Worm (Caenorhabditis elegans): ENCODE results near the gene him-8.

The him-8 gene

ce11 chrIV:10565282-10565681 is 3.6 kb downstream of the him-8 start:
- peak; percentile 67 for TF ChIP-seq ces-1 (GFP tag; optimal IDR thresholded peaks at IDR 0.05)
- no peak for TF ChIP-seq elt-1 (tag; optimal IDR thresholded peaks at IDR 0.05; ENCODE audit: borderline replicate concordance, insufficient read depth)

ce11 chrIV:10567822-10568221 is 6.1 kb downstream of the him-8 start:
- no peak for TF ChIP-seq drap-1 (GFP tag; optimal IDR thresholded peaks at IDR 0.05)
- no peak for TF ChIP-seq elt-3 (tag; optimal IDR thresholded peaks at IDR 0.05)
- TF ChIP-seq nhr-237 (tag; optimal IDR thresholded peaks at IDR 0.05) = no peak
- no peak for TF ChIP-seq ceh-39 (tag; optimal IDR thresholded peaks at IDR 0.05)
- no peak for TF ChIP-seq nhr-12 (tag; optimal IDR thresholded peaks at IDR 0.05)
- TF ChIP-seq ztf-11 (tag; optimal IDR thresholded peaks at IDR 0.05) = no peak
- no peak for TF ChIP-seq unc-120 (tag; optimal IDR thresholded peaks at IDR 0.05; ENCODE audit: poor library complexity, severe bottlenecking)
- no peak for TF ChIP-seq ceh-83 (GFP tag; optimal IDR thresholded peaks at IDR 0.05)
- no peak for TF ChIP-seq unc-39 (tag; optimal IDR thresholded peaks at IDR 0.05)
- no peak for TF ChIP-seq flh-1 (GFP tag; optimal IDR thresholded peaks at IDR 0.05)
- TF ChIP-seq lin-13 (tag; optimal IDR thresholded peaks at IDR 0.05) = no peak
- TF ChIP-seq nhr-76 (tag; optimal IDR thresholded peaks at IDR 0.05) = no peak
- no peak for TF ChIP-seq elt-1 (tag; optimal IDR thresholded peaks at IDR 0.05; ENCODE audit: borderline replicate concordance, insufficient read depth)
- TF ChIP-seq ceh-43 (GFP tag; optimal IDR thresholded peaks at IDR 0.05) = no peak
- no peak for TF ChIP-seq lin-32 (GFP tag; optimal IDR thresholded peaks at IDR 0.05)

- TF ChIP-seq nhr-76 (tag; optimal IDR thresholded peaks at IDR 0.05) = no peak
- TF ChIP-seq ztf-11 (tag; optimal IDR thresholded peaks at IDR 0.05) = no peak
- TF ChIP-seq ces-1 (GFP tag; optimal IDR thresholded peaks at IDR 0.05) = no peak
- TF ChIP-seq elt-3 (tag; optimal IDR thresholded peaks at IDR 0.05) = peak; percentile 41
- peak; percentile 37 for TF ChIP-seq zip-8 (tag; optimal IDR thresholded peaks at IDR 0.05)
- peak; percentile 4 for TF ChIP-seq blmp-1 (tag; optimal IDR thresholded peaks at IDR 0.05)
- TF ChIP-seq nhr-2 (tag; optimal IDR thresholded peaks at IDR 0.05) = no peak
- TF ChIP-seq ceh-43 (GFP tag; optimal IDR thresholded peaks at IDR 0.05) = no peak
Measured at ce11 chrIV:10570065-10570464, 8.4 kb downstream of the him-8 start.

ce11 chrIV:10571020-10571419 is 9.3 kb downstream of the him-8 start:
- TF ChIP-seq ces-1 (GFP tag; optimal IDR thresholded peaks at IDR 0.05) = peak; percentile 94
- TF ChIP-seq drap-1 (GFP tag; optimal IDR thresholded peaks at IDR 0.05) = no peak
- no peak for TF ChIP-seq zip-8 (tag; optimal IDR thresholded peaks at IDR 0.05)
- TF ChIP-seq mab-5 (tag; optimal IDR thresholded peaks at IDR 0.05) = no peak
- TF ChIP-seq ceh-43 (GFP tag; optimal IDR thresholded peaks at IDR 0.05) = no peak
- TF ChIP-seq unc-120 (tag; optimal IDR thresholded peaks at IDR 0.05; ENCODE audit: poor library complexity, severe bottlenecking) = no peak
- TF ChIP-seq tbx-8 (GFP tag; optimal IDR thresholded peaks at IDR 0.05) = no peak

- TF ChIP-seq bed-3 (GFP tag; optimal IDR thresholded peaks at IDR 0.05) (no peak), ces-1 (GFP tag; optimal IDR thresholded peaks at IDR 0.05) (peak; percentile 72), ceh-83 (GFP tag; optimal IDR thresholded peaks at IDR 0.05) (no peak), hlh-1 (tag; optimal IDR thresholded peaks at IDR 0.05) (no peak), zip-8 (tag; optimal IDR thresholded peaks at IDR 0.05) (no peak), tbx-8 (GFP tag; optimal IDR thresholded peaks at IDR 0.05) (no peak), mep-1 (tag; optimal IDR thresholded peaks at IDR 0.05) (no peak)
Measured at ce11 chrIV:10573471-10573870, 11.8 kb downstream of the him-8 start.

ce11 chrIV:10574471-10574870 is 12.8 kb downstream of the him-8 start:
- TF ChIP-seq ces-1 (GFP tag; optimal IDR thresholded peaks at IDR 0.05) (peak; percentile 35), elt-3 (tag; optimal IDR thresholded peaks at IDR 0.05) (no peak)

ce11 chrIV:10576050-10576449 is 14.3 kb downstream of the him-8 start, which contains the start of gene efn-2:
Gene efn-2 (plus strand): TSS chrIV:10576350.
- TF ChIP-seq unc-39 (tag; optimal IDR thresholded peaks at IDR 0.05) (no peak), cnd-1 (tag; optimal IDR thresholded peaks at IDR 0.05) (no peak), nhr-76 (tag; optimal IDR thresholded peaks at IDR 0.05) (no peak), zip-8 (tag; optimal IDR thresholded peaks at IDR 0.05) (no peak), nhr-28 (tag; optimal IDR thresholded peaks at IDR 0.05) (no peak)

- TF ChIP-seq ceh-83 (GFP tag; optimal IDR thresholded peaks at IDR 0.05) (no peak), ham-2 (GFP tag; optimal IDR thresholded peaks at IDR 0.05) (peak; percentile 72), unc-62 (GFP tag; optimal IDR thresholded peaks at IDR 0.05) (no peak), lsy-2 (tag; optimal IDR thresholded peaks at IDR 0.05) (no peak), elt-3 (tag; optimal IDR thresholded peaks at IDR 0.05) (peak; percentile 31), elt-1 (tag; optimal IDR thresholded peaks at IDR 0.05; ENCODE audit: borderline replicate concordance, insufficient read depth) (peak; percentile 27)
Measured at ce11 chrIV:10576624-10577023, 14.9 kb downstream of the him-8 start.

All from whole organism, mixed stage, embryonic.